Fruit fly (Drosophila melanogaster) whole organism, embryonic: ENCODE data around the gene lark.

ENCODE experiments used
- Awh ChIP-seq: fragments of 200-800 bp; sonication (Bioruptor generic); IDR thresholded peaks from 2 replicates; pipeline ENCODE4, ENCODE4 v1.3.6; 2022; ENCODE audit warnings: missing biosample characterization, missing genetic modification characterization
- Bgb ChIP-seq: fragments of 200-800 bp; sonication (Bioruptor generic); IDR thresholded peaks from 2 replicates; pipeline ENCODE4 v1.3.6; 2022; ENCODE audit warnings: missing biosample characterization, missing genetic modification characterization; ENCODE audit not compliant: partially characterized antibody
- CG10654 ChIP-seq: fragments of 200-800 bp; sonication (Bioruptor generic); optimal IDR thresholded peaks from 2 replicates; lab custom pipeline; 2016; ENCODE audit warnings: missing biosample characterization, missing genetic modification characterization
- CG17361 ChIP-seq: fragments of 200-800 bp; sonication (Bioruptor generic); IDR thresholded peaks from 3 replicates; pipeline ENCODE4 v1.3.6; 2022; ENCODE audit warnings: missing biosample characterization, missing genetic modification characterization
- CG2129 ChIP-seq: fragments of 200-800 bp; sonication (Bioruptor generic); IDR thresholded peaks from 2 replicates; pipeline ENCODE4 v1.3.6; 2022; ENCODE audit warnings: missing biosample characterization, missing genetic modification characterization; ENCODE audit not compliant: partially characterized antibody
- CG30403 ChIP-seq: fragments of 200-800 bp; sonication (Bioruptor generic); optimal IDR thresholded peaks from 3 replicates; lab custom pipeline; 2016; ENCODE audit warnings: missing biosample characterization, missing genetic modification characterization
- CG3065 ChIP-seq: fragments of 200-800 bp; sonication (Bioruptor generic); optimal IDR thresholded peaks from 2 replicates; lab custom pipeline; 2016; ENCODE audit warnings: missing biosample characterization, missing genetic modification characterization
- CG31224 ChIP-seq: fragments of 200-800 bp; sonication (Bioruptor generic); IDR thresholded peaks from 2 replicates; pipeline ENCODE4 v1.3.6; 2022; ENCODE audit warnings: missing biosample characterization, missing genetic modification characterization
- CG31441 ChIP-seq: fragments of 200-800 bp; sonication (Bioruptor generic); IDR thresholded peaks from 2 replicates; pipeline ENCODE4 v1.3.6; 2022; ENCODE audit warnings: missing biosample characterization, missing genetic modification characterization
- CG33213 ChIP-seq: fragments of 200-800 bp; sonication (Bioruptor generic); optimal IDR thresholded peaks from 3 replicates; lab custom pipeline; 2016; ENCODE audit warnings: missing biosample characterization, missing genetic modification characterization
- CG33557 ChIP-seq: fragments of 200-800 bp; sonication (Bioruptor generic); optimal IDR thresholded peaks from 2 replicates; lab custom pipeline; 2019; ENCODE audit warnings: missing biosample characterization, mild to moderate bottlenecking, missing genetic modification characterization, moderate library complexity
- CG3847 ChIP-seq: fragments of 200-800 bp; sonication (Bioruptor generic); IDR thresholded peaks from 2 replicates; pipeline ENCODE4 v1.3.6; 2022; ENCODE audit warnings: missing biosample characterization, missing genetic modification characterization
- CG5953 ChIP-seq: fragments of 200-800 bp; sonication (Bioruptor generic); IDR thresholded peaks from 2 replicates; pipeline ENCODE4 v1.3.6; 2022; ENCODE audit warnings: missing biosample characterization, missing genetic modification characterization
- CG7839 ChIP-seq: fragments of 200-800 bp; sonication (Bioruptor generic); optimal IDR thresholded peaks from 3 replicates; lab custom pipeline; 2018; ENCODE audit warnings: missing biosample characterization, mild to moderate bottlenecking, missing genetic modification characterization, moderate library complexity
- CG8281 ChIP-seq: fragments of 200-800 bp; sonication (Bioruptor generic); optimal IDR thresholded peaks from 2 replicates; lab custom pipeline; 2018; ENCODE audit warnings: missing biosample characterization, mild to moderate bottlenecking, missing genetic modification characterization, moderate library complexity
- CG9817 ChIP-seq: fragments of 200-800 bp; sonication (Bioruptor generic); optimal IDR thresholded peaks from 2 replicates; lab custom pipeline; 2018; ENCODE audit warnings: missing biosample characterization, mild to moderate bottlenecking, missing genetic modification characterization, moderate library complexity
- Camta ChIP-seq: fragments of 200-800 bp; sonication (Bioruptor generic); optimal IDR thresholded peaks from 2 replicates; lab custom pipeline; 2016; ENCODE audit warnings: missing biosample characterization, missing genetic modification characterization
- Chrac-16 ChIP-seq: fragments of 200-800 bp; sonication (Bioruptor generic); optimal IDR thresholded peaks from 3 replicates; lab custom pipeline; 2016; ENCODE audit warnings: missing biosample characterization, missing genetic modification characterization
- Dek ChIP-seq: fragments of 200-800 bp; sonication (Bioruptor generic); optimal IDR thresholded peaks from 3 replicates; lab custom pipeline; 2019; ENCODE audit warnings: missing biosample characterization, mild to moderate bottlenecking, missing genetic modification characterization, moderate library complexity
- ERR ChIP-seq: fragments of 200-800 bp; sonication (Bioruptor generic); optimal IDR thresholded peaks from 2 replicates; lab custom pipeline; 2016; ENCODE audit warnings: missing biosample characterization, missing genetic modification characterization
- Fer1 ChIP-seq: fragments of 200-800 bp; sonication (Bioruptor generic); optimal IDR thresholded peaks from 2 replicates; lab custom pipeline; 2017; ENCODE audit warnings: missing biosample characterization, mild to moderate bottlenecking, missing genetic modification characterization
- Fer3 ChIP-seq: fragments of 200-800 bp; sonication (Bioruptor generic); optimal IDR thresholded peaks from 2 replicates; lab custom pipeline; 2018; ENCODE audit warnings: missing biosample characterization, mild to moderate bottlenecking, missing genetic modification characterization, moderate library complexity
- HLHmδ ChIP-seq: fragments of 200-800 bp; sonication (Bioruptor generic); optimal IDR thresholded peaks from 2 replicates; lab custom pipeline; 2018; ENCODE audit warnings: missing biosample characterization, mild to moderate bottlenecking, missing genetic modification characterization, moderate library complexity
- HmgD ChIP-seq: fragments of 200-800 bp; sonication (Bioruptor generic); optimal IDR thresholded peaks from 3 replicates; lab custom pipeline; 2016; ENCODE audit warnings: missing biosample characterization, missing genetic modification characterization
- Hsf ChIP-seq: fragments of 200-800 bp; sonication (Bioruptor generic); optimal IDR thresholded peaks from 3 replicates; lab custom pipeline; 2016; ENCODE audit warnings: missing biosample characterization, missing genetic modification characterization
- Med ChIP-seq: fragments of 200-800 bp; sonication (Bioruptor generic); peaks from one replicate; lab custom pipeline; 2016; ENCODE audit warnings: missing biosample characterization, missing genetic modification characterization, mild to moderate bottlenecking, inconsistent platforms, moderate library complexity
- Nf-YA ChIP-seq: fragments of 200-800 bp; sonication (Bioruptor generic); IDR thresholded peaks from 2 replicates; pipeline ENCODE4 v1.3.6; 2022; ENCODE audit warnings: missing biosample characterization, missing genetic modification characterization
- Nf-YC ChIP-seq: fragments of 200-800 bp; optimal IDR thresholded peaks from 3 replicates; lab custom pipeline; 2019; ENCODE audit warnings: missing biosample characterization, mild to moderate bottlenecking, missing genetic modification characterization, moderate library complexity
- Optix ChIP-seq: fragments of 200-800 bp; sonication (Bioruptor generic); IDR thresholded peaks from 3 replicates; pipeline ENCODE4 v1.3.6; 2022; ENCODE audit warnings: missing biosample characterization, missing genetic modification characterization
- Ptx1 ChIP-seq: fragments of 200-800 bp; sonication (Bioruptor generic); IDR thresholded peaks from 2 replicates; pipeline ENCODE4 v1.3.6; 2022; ENCODE audit warnings: missing biosample characterization, missing genetic modification characterization
- Rfx ChIP-seq: fragments of 200-800 bp; sonication (Bioruptor generic); IDR thresholded peaks from 2 replicates; pipeline ENCODE4 v1.3.6; 2022; ENCODE audit warnings: missing biosample characterization, missing genetic modification characterization
- Rx ChIP-seq: fragments of 200-800 bp; sonication (Bioruptor generic); IDR thresholded peaks from 2 replicates; pipeline ENCODE4 v1.3.6; 2022; ENCODE audit warnings: missing biosample characterization, missing genetic modification characterization
- Sin3A ChIP-seq: fragments of >200 bp; optimal IDR thresholded peaks from 2 replicates; lab custom pipeline; 2018
- Six4 ChIP-seq: fragments of 200-800 bp; sonication (Bioruptor generic); optimal IDR thresholded peaks from 2 replicates; lab custom pipeline; 2016; ENCODE audit warnings: missing biosample characterization, missing genetic modification characterization
- Sox100B ChIP-seq: fragments of 200-800 bp; sonication (Bioruptor generic); optimal IDR thresholded peaks from 3 replicates; lab custom pipeline; 2018; ENCODE audit warnings: missing biosample characterization, mild to moderate bottlenecking, missing genetic modification characterization
- Sry-δ ChIP-seq: fragments of 200-800 bp; sonication (Bioruptor generic); optimal IDR thresholded peaks from 2 replicates; lab custom pipeline; 2016; ENCODE audit warnings: missing biosample characterization, missing genetic modification characterization
- dpn ChIP-seq, 2 experiments: fragments of 200-800 bp; sonication (Bioruptor generic); optimal IDR thresholded peaks; 3 replicates each; lab custom pipeline; 2016; ENCODE audit warnings: missing biosample characterization in 2 of 2, missing genetic modification characterization in 2 of 2
- en ChIP-seq: fragments of 200-800 bp; sonication (Bioruptor generic); optimal IDR thresholded peaks from 2 replicates; lab custom pipeline; 2016; ENCODE audit warnings: missing biosample characterization, missing genetic modification characterization
- gem ChIP-seq: fragments of 200-800 bp; sonication (Bioruptor generic); optimal IDR thresholded peaks from 2 replicates; lab custom pipeline; 2019; ENCODE audit warnings: missing biosample characterization, mild to moderate bottlenecking, missing genetic modification characterization, moderate library complexity
- kah ChIP-seq: fragments of 200-800 bp; sonication (Bioruptor generic); optimal IDR thresholded peaks from 2 replicates; lab custom pipeline; 2018; ENCODE audit warnings: missing biosample characterization, mild to moderate bottlenecking, missing genetic modification characterization
- kay ChIP-seq: fragments of 200-800 bp; sonication (Bioruptor generic); optimal IDR thresholded peaks from 2 replicates; lab custom pipeline; 2016; ENCODE audit warnings: missing biosample characterization, missing genetic modification characterization
- klu ChIP-seq: fragments of 200-800 bp; sonication (Bioruptor generic); IDR thresholded peaks from 2 replicates; pipeline ENCODE4 v1.3.6; 2022; ENCODE audit warnings: missing biosample characterization, missing genetic modification characterization
- knrl ChIP-seq: fragments of 200-800 bp; sonication (Bioruptor generic); IDR thresholded peaks from 3 replicates; pipeline ENCODE4 v1.3.6; 2022; ENCODE audit warnings: missing biosample characterization, missing genetic modification characterization; ENCODE audit not compliant: partially characterized antibody
- nerfin-2 ChIP-seq: fragments of 200-800 bp; sonication (Bioruptor generic); IDR thresholded peaks from 2 replicates; pipeline ENCODE4 v1.3.6; 2022; ENCODE audit warnings: missing biosample characterization, missing genetic modification characterization; ENCODE audit not compliant: partially characterized antibody
- peb ChIP-seq: fragments of 200-800 bp; sonication (Bioruptor generic); IDR thresholded peaks from 2 replicates; pipeline ENCODE4 v1.3.6; 2022; ENCODE audit warnings: missing biosample characterization, missing genetic modification characterization
- sob ChIP-seq: fragments of 200-800 bp; sonication (Bioruptor generic); IDR thresholded peaks from 2 replicates; pipeline ENCODE4 v1.3.6; 2022; ENCODE audit warnings: missing biosample characterization, missing genetic modification characterization
- tin ChIP-seq: fragments of 200-800 bp; sonication (Bioruptor generic); optimal IDR thresholded peaks from 3 replicates; lab custom pipeline; 2016; ENCODE audit warnings: missing biosample characterization, missing genetic modification characterization
- tio ChIP-seq: fragments of 200-800 bp; sonication (Bioruptor generic); optimal IDR thresholded peaks from 2 replicates; lab custom pipeline; 2017; ENCODE audit warnings: missing biosample characterization, missing genetic modification characterization, inconsistent platforms
- ttk ChIP-seq: fragments of 200-800 bp; sonication (Bioruptor generic); IDR thresholded peaks from 2 replicates; pipeline ENCODE4 v2.1.2; 2022; ENCODE audit warnings: missing biosample characterization, missing genetic modification characterization

Gene lark

dm6 chr3L:7367798-7368678 is 29.0 kb downstream of the lark start:
- TF ChIP-seq HmgD (GFP tag; lab: Kevin White, UChicago) (peak; percentile 7), HLHmδ (peak; percentile 7), sob (GFP tag; lab: Robert Waterston, UW) (0 out of 2 replicates have a peak, but pooled peaks have one; percentile 38), ERR (GFP tag; lab: Kevin White, UChicago) (no peak), Rfx (peak; percentile 65), CG10654 (no peak), Dek (tag; lab: Kevin White, UChicago) (peak; percentile 5), Bgb (GFP tag; lab: Robert Waterston, UW) (no peak; the same call in 1 of the 2 replicates), CG33213 (GFP tag; lab: Kevin White, UChicago) (no peak), Sox100B (GFP tag; lab: Kevin White, UChicago) (peak; percentile 48), Awh (GFP tag; lab: Robert Waterston, UW) (no peak), CG7839 (tag; lab: Kevin White, UChicago) (peak; percentile 55), Ptx1 (GFP tag; lab: Robert Waterston, UW) (0 out of 2 replicates have a peak, but pooled peaks have one; percentile 15), CG2129 (GFP tag; lab: Robert Waterston, UW) (no peak), klu (GFP tag; lab: Robert Waterston, UW) (peak; percentile 46), Fer3 (tag; lab: Kevin White, UChicago) (peak; percentile 19), Fer1 (GFP tag; lab: Kevin White, UChicago) (peak; percentile 18), Optix (0 out of 3 replicates have a peak, but pooled peaks have one; percentile 22), kay (GFP tag; lab: Kevin White, UChicago) (peak; percentile 89), CG9817 (no peak), kah (peak; percentile 98), knrl (GFP tag; lab: Robert Waterston, UW) (no peak), CG30403 (peak; percentile 32), dpn (GFP tag; optimal IDR thresholded peaks at IDR 0.05; lab: Kevin White, UChicago) (peak; percentile 7 to 18), peb (GFP tag; lab: Robert Waterston, UW) (no peak), gem (tag; lab: Kevin White, UChicago) (peak; percentile 58), CG8281 (no peak), ttk (no peak; the same call in 1 of the 2 replicates), CG33557 (GFP tag; lab: Kevin White, UChicago) (no peak), en (GFP tag; lab: Kevin White, UChicago) (peak; percentile 9), tin (no peak), Nf-YA (GFP tag; lab: Robert Waterston, UW) (no peak), Sry-δ (GFP tag; lab: Kevin White, UChicago) (peak; percentile 19), Camta (GFP tag; lab: Kevin White, UChicago) (peak; percentile 22), Rx (GFP tag; lab: Robert Waterston, UW) (0 out of 2 replicates have a peak, but pooled peaks have one; percentile 9), CG3847 (no peak), CG17361 (GFP tag; lab: Robert Waterston, UW) (peak; percentile 62; the same call in 1 of the 3 replicates), Hsf (peak; percentile 7), Nf-YC (tag; lab: Kevin White, UChicago) (peak; percentile 31), nerfin-2 (GFP tag; lab: Robert Waterston, UW) (no peak), CG5953 (GFP tag; lab: Robert Waterston, UW) (peak; percentile 57; the same call in 1 of the 2 replicates), tio (GFP tag; lab: Kevin White, UChicago) (no peak), CG31224 (GFP tag; lab: Robert Waterston, UW) (peak; percentile 33; the same call in 1 of the 2 replicates), Med (peak; percentile 90), CG3065 (GFP tag; lab: Kevin White, UChicago) (no peak), Sin3A (lab: Kevin White, UChicago) (no peak), Chrac-16 (GFP tag; lab: Kevin White, UChicago) (no peak), CG31441 (GFP tag; lab: Robert Waterston, UW) (peak; percentile 42), Six4 (peak; percentile 1)
